Worm (Caenorhabditis elegans): ENCODE results near the gene F09G8.7.
A peak's percentile ranks its signal among the peaks of the same experiment; 100 is the strongest.

F09G8.7 gene

DNA sequence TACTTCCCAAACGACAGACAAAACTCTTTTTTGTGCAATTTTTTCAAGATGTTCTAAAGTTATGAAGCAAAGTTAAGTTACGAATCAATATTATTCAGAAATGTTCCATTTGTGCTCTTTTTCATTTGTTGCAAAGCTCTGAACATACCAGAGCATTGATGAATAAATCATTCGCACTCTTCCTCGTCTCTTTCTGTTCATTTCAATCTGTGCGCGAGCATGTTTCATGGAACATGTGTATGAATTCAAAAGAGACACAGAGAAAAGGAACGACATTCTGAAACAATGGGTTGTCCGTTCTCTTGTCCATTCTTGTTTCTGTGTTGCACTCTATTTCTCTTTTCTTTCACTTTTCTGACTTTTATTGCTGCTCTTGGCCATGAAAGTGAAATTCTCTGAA, 12.2 kb upstream of the F09G8.7 start:
- TF ChIP-seq dve-1 (tag; optimal IDR thresholded peaks at IDR 0.05) = no peak
- peak; percentile 11 for TF ChIP-seq ceh-31 (tag; optimal IDR thresholded peaks at IDR 0.05)
- TF ChIP-seq lin-11 (tag; optimal IDR thresholded peaks at IDR 0.05) = no peak
- TF ChIP-seq rnt-1 (tag; optimal IDR thresholded peaks at IDR 0.05) = no peak
- no peak for TF ChIP-seq ceh-6 (GFP tag; optimal IDR thresholded peaks at IDR 0.05)

DNA sequence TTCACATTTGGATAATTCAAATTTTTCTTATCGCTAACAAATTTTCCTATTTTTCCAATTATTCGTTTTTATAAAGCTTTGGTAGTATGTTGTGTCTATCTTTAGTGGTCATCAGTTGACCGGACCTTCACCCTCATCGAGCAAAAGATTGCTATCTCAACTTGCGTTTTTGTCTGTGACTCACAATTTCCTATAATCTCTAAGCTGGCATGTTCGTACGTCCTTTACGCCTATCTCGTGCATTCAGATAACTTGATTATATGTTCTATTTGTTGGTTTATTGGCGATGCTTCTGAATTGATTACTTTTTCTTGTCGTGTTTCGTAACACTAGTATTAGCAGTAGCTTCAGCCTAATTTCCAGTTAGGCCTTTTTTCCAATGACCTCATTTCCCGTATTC, 11.4 kb upstream of the F09G8.7 start:
- TF ChIP-seq nhr-232 (tag; optimal IDR thresholded peaks at IDR 0.05) (no peak), elt-2 (tag; optimal IDR thresholded peaks at IDR 0.05) (peak; percentile 21), ceh-9 (tag; optimal IDR thresholded peaks at IDR 0.05) (no peak), unc-42 (tag; optimal IDR thresholded peaks at IDR 0.05) (peak; percentile 55), unc-55 (GFP tag; optimal IDR thresholded peaks at IDR 0.05) (peak; percentile 19)

DNA sequence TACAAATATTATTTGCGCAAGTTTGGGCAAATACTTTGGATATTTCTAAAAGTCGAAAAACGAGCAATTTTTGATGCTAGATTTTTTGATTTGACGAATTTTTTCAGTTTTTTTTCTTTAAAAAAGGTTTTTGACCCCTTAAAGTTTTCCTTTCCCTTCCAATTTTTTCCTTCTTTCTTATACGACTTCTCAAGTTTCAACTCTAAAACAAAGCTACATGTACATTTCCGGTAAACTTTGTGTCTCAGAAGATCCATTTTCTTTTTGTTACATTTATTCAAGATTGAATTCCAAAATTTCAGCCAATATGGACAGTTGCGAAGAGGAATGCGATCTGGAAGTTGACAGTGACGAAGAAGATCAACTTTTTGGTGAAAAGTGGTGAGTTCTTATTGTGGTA, 10.6 kb upstream of the F09G8.7 start, which contains the start of gene mig-10:
Gene mig-10 (plus strand): TSS at position 301 of the 400 bp plus-strand sequence.
- TF ChIP-seq tbx-2 (tag; optimal IDR thresholded peaks at IDR 0.05) (no peak), hlh-30 (tag; optimal IDR thresholded peaks at IDR 0.05; ENCODE audit: insufficient read depth) (no peak)

DNA sequence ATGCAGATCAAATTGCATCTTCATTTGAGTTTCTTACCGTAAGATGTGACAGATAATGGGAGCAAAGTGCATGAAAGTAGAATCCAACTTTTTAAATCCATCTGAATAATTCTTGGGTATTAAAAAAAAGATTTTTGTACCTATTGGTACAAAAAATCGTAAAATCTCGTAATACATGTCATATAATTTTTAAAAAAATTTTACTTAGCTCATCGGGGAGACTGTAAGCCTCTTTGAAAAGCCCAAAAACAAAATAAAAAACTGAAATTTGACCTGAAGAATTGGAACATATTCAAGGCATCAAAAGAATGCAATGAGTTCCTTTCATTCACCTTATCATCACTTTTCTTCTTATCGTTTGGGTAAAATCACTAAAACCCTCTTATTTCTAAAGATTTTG, 7.7 kb upstream of the F09G8.7 start, which contains the start of gene clec-160:
Gene clec-160 (minus strand): TSS at position 101 of the 400 bp plus-strand sequence.
- no peak for TF ChIP-seq nhr-232 (tag; optimal IDR thresholded peaks at IDR 0.05)
- no peak for TF ChIP-seq sox-2 (GFP tag; IDR thresholded peaks at IDR 0.05)
- no peak for TF ChIP-seq madf-2 (tag; optimal IDR thresholded peaks at IDR 0.05)
- no peak for TF ChIP-seq eyg-1 (tag; optimal IDR thresholded peaks at IDR 0.05)
- TF ChIP-seq ets-4 (tag; optimal IDR thresholded peaks at IDR 0.05) = no peak
- no peak for TF ChIP-seq sdc-2 (tag; optimal IDR thresholded peaks at IDR 0.05)
- no peak for TF ChIP-seq ceh-24 (tag; optimal IDR thresholded peaks at IDR 0.05)
- TF ChIP-seq K02D7.2 (tag; optimal IDR thresholded peaks at IDR 0.05) = no peak
- no peak for TF ChIP-seq pha-4 (tag; optimal IDR thresholded peaks at IDR 0.05)
- no peak for TF ChIP-seq unc-42 (tag; optimal IDR thresholded peaks at IDR 0.05)
- TF ChIP-seq lin-11 (tag; optimal IDR thresholded peaks at IDR 0.05) = no peak
- no peak for TF ChIP-seq F13H6.1 (tag; optimal IDR thresholded peaks at IDR 0.05)
- TF ChIP-seq pax-1 (tag; optimal IDR thresholded peaks at IDR 0.05) = no peak
- no peak for TF ChIP-seq Y22D7AL.16 (tag; optimal IDR thresholded peaks at IDR 0.05)
- TF ChIP-seq ceh-22 (tag; optimal IDR thresholded peaks at IDR 0.05) = no peak
- TF ChIP-seq ceh-2 (tag; optimal IDR thresholded peaks at IDR 0.05) = no peak
- no peak for TF ChIP-seq sox-4 (tag; optimal IDR thresholded peaks at IDR 0.05)

DNA sequence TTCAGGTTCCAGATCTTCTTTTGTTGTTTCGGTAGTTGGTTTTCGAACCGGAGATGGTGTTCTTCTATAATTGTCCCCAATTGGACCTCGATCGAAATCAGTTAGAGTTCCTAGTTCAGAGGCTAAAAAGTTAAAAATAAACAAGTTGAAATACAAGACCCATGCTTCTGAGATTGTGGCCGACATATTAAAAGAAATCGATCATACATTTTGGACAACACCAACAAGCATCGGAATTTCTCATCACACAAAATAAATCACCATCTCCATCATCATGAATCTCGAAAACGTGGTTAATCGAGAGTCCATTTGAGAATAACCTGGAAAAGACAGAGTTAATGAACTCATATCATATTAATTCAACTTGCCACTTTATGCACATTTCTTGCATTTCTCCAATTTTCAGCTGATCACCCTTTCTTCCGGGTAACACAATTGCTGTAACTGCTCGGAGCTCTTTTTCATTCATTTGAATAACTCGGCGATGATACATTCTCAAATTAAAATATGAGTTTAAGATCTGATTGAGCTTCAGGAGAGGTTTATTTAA, 3.6 kb upstream of the F09G8.7 start, which contains the start of the genes mps-4 and F09G8.10:
Gene mps-4 (minus strand): TSS at position 101 of the 550 bp plus-strand sequence.
Gene F09G8.10 (minus strand): TSS at position 500 of the 550 bp plus-strand sequence.
- no peak for TF ChIP-seq sox-2 (GFP tag; IDR thresholded peaks at IDR 0.05)
- TF ChIP-seq ceh-6 (GFP tag; optimal IDR thresholded peaks at IDR 0.05) = no peak
- no peak for TF ChIP-seq ahr-1 (tag; optimal IDR thresholded peaks at IDR 0.05)

DNA sequence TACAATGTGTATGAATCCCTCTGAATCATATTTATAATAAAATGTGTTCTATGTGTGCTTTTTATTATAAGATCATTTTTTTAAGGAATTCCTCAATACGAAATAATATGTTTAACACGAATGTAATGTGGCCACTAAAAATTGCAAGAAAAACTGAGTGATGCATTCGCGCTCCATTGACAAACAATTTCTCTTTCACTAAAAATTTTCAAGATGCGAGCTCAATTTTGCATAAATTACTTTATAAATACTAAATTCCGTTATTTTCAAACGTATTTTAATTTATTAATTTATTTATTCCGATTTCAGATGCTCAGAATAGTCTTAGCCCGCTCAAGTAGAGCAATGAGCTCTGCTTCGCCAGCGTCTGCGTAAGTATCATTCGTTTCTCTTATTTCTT, 2.4 kb downstream of the F09G8.7 start, which contains the start of gene mrps-9:
Gene mrps-9 (plus strand): TSS at position 310 of the 400 bp plus-strand sequence.
- TF ChIP-seq ceh-14 (tag; optimal IDR thresholded peaks at IDR 0.05) = peak; percentile 35
- TF ChIP-seq ceh-30 (tag; optimal IDR thresholded peaks at IDR 0.05) = no peak

DNA sequence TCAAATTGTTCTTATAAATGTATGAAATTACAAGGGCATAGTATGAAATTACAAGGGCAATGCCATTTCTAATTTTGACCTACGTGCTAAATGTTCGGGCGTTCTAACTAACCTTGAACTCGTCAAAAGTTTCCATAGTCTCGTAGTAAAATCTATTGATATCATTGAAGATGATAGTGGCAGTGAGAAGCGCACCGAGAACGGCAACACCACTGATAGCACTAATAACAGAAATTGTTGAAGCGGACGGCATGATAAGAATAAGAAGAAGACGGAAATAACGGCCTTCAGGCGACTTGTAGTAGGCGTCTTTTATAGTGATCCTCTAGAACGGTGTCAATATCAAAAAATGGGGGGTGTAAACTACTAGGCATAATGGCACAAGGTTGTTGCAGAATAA, 4.8 kb downstream of the F09G8.7 start, which contains the start of gene col-91:
Gene col-91 (minus strand): TSS at position 288 of the 400 bp plus-strand sequence.
- TF ChIP-seq syd-9 (tag; optimal IDR thresholded peaks at IDR 0.05) (no peak), ceh-31 (tag; optimal IDR thresholded peaks at IDR 0.05) (no peak), ceh-45 (GFP tag; IDR thresholded peaks at IDR 0.05) (no peak), ceh-24 (tag; optimal IDR thresholded peaks at IDR 0.05) (no peak)
